Worm (Caenorhabditis elegans) whole organism, L2 larva: ENCODE data around the gene C05C12.1.
A peak's percentile ranks its signal among the peaks of the same experiment; 100 is the strongest.
"Not testable (repeated sequence)": the region's sequence is repeated elsewhere in the genome, so short reads cannot be mapped to it uniquely, and the experiment has no call there.

Experiments
- Y55F3AM.14 ChIP-seq: fragments of 200-800 bp; sonication (Bioruptor generic); optimal IDR thresholded peaks from 2 replicates; lab custom pipeline; 2018; ENCODE audit warnings: mild to moderate bottlenecking, missing genetic modification characterization, missing compliant biosample characterization
- ZK546.5 ChIP-seq: sonication (generic microtip); optimal IDR thresholded peaks from 2 replicates; lab custom pipeline; 2017; ENCODE audit warnings: missing biosample characterization, missing genetic modification characterization
- alr-1 ChIP-seq: fragments of 150-350 bp; optimal IDR thresholded peaks from 2 replicates; lab custom pipeline; 2014; ENCODE audit warnings: missing biosample characterization, missing genetic modification characterization
- aly-2 ChIP-seq: fragments of 150-350 bp; optimal IDR thresholded peaks from 2 replicates; lab custom pipeline; 2014; ENCODE audit warnings: missing biosample characterization, missing genetic modification characterization
- blmp-1 ChIP-seq: sonication (generic microtip); optimal IDR thresholded peaks from 2 replicates; lab custom pipeline; 2017; ENCODE audit warnings: missing genetic modification characterization, mild to moderate bottlenecking, missing compliant biosample characterization, antibody characterized with exemption, moderate library complexity; ENCODE audit not compliant: insufficient read depth
- ceh-16 ChIP-seq: fragments of 150-350 bp; optimal IDR thresholded peaks from 2 replicates; lab custom pipeline; 2014; ENCODE audit warnings: missing biosample characterization, missing genetic modification characterization
- ceh-82 ChIP-seq: fragments of 150-350 bp; optimal IDR thresholded peaks from 2 replicates; lab custom pipeline; 2014; ENCODE audit warnings: missing biosample characterization, missing genetic modification characterization
- egl-27 ChIP-seq: sonication (generic microtip); optimal IDR thresholded peaks from 3 replicates; lab custom pipeline; 2017; ENCODE audit warnings: missing biosample characterization, missing genetic modification reagents, missing genetic modification characterization
- elt-1 ChIP-seq: fragments of 150-350 bp; optimal IDR thresholded peaks from 2 replicates; lab custom pipeline; 2014; ENCODE audit warnings: missing biosample characterization, missing genetic modification characterization
- elt-3 ChIP-seq: sonication (generic microtip); optimal IDR thresholded peaks from 2 replicates; lab custom pipeline; 2017; ENCODE audit warnings: missing biosample characterization, missing genetic modification characterization
- fos-1 ChIP-seq: fragments of 150-350 bp; optimal IDR thresholded peaks from 2 replicates; lab custom pipeline; 2014; ENCODE audit warnings: missing biosample characterization, missing genetic modification characterization
- lin-11 ChIP-seq: fragments of 150-350 bp; sonication (generic microtip); optimal IDR thresholded peaks from 2 replicates; lab custom pipeline; 2014; ENCODE audit warnings: missing biosample characterization, missing genetic modification characterization, inconsistent platforms, mixed read lengths
- lin-13 ChIP-seq: fragments of 150-350 bp; optimal IDR thresholded peaks from 2 replicates; lab custom pipeline; 2014; ENCODE audit warnings: missing biosample characterization, missing genetic modification reagents, missing genetic modification characterization
- lin-39 ChIP-seq: fragments of 150-350 bp; optimal IDR thresholded peaks from 2 replicates; lab custom pipeline; 2014; ENCODE audit warnings: missing biosample characterization, missing genetic modification reagents, missing genetic modification characterization
- lsy-2 ChIP-seq, 2 experiments: fragments of 150-350 bp in 1 of 2; sonication (generic microtip) in 1 of 2; optimal IDR thresholded peaks; 2 replicates each; lab custom pipeline; 2014 to 2017; ENCODE audit warnings: missing biosample characterization in 2 of 2, missing genetic modification characterization in 2 of 2
- mab-5 ChIP-seq: fragments of 150-350 bp; optimal IDR thresholded peaks from 2 replicates; lab custom pipeline; 2014; ENCODE audit warnings: missing biosample characterization, missing genetic modification characterization
- mbf-1 ChIP-seq: sonication (generic microtip); optimal IDR thresholded peaks from 2 replicates; lab custom pipeline; 2017; ENCODE audit warnings: missing biosample characterization, missing genetic modification characterization
- mdl-1 ChIP-seq, 2 experiments: fragments of 150-350 bp in 1 of 2; sonication (generic microtip) in 1 of 2; optimal IDR thresholded peaks; 2 replicates each; lab custom pipeline; 2017; ENCODE audit warnings: missing biosample characterization in 2 of 2, missing genetic modification characterization in 2 of 2
- nhr-12 ChIP-seq: fragments of 150-350 bp; optimal IDR thresholded peaks from 2 replicates; lab custom pipeline; 2014; ENCODE audit warnings: missing biosample characterization, missing genetic modification characterization
- nhr-129 ChIP-seq: fragments of 150-350 bp; optimal IDR thresholded peaks from 2 replicates; lab custom pipeline; 2014; ENCODE audit warnings: missing biosample characterization, missing genetic modification characterization
- nhr-237 ChIP-seq: fragments of 150-350 bp; optimal IDR thresholded peaks from 2 replicates; lab custom pipeline; 2014; ENCODE audit warnings: missing biosample characterization, missing genetic modification characterization
- nhr-25 ChIP-seq: fragments of 150-350 bp; sonication (generic microtip); optimal IDR thresholded peaks from 3 replicates; lab custom pipeline; 2014; ENCODE audit warnings: missing biosample characterization, missing genetic modification characterization
- nhr-77 ChIP-seq: fragments of 150-350 bp; optimal IDR thresholded peaks from 2 replicates; lab custom pipeline; 2014; ENCODE audit warnings: missing biosample characterization, missing genetic modification characterization
- sma-9 ChIP-seq, 2 experiments: fragments of 150-350 bp in 1 of 2; sonication (generic microtip) in 1 of 2; optimal IDR thresholded peaks; 2 replicates each; lab custom pipeline; 2014 to 2016; ENCODE audit warnings: missing genetic modification characterization in 2 of 2, mild to moderate bottlenecking in 1 of 2, missing biosample characterization in 1 of 2, missing compliant biosample characterization in 1 of 2, missing genetic modification reagents in 1 of 2, moderate library complexity in 1 of 2
- unc-55 ChIP-seq: fragments of 150-350 bp; sonication (generic microtip); optimal IDR thresholded peaks from 3 replicates; lab custom pipeline; 2014; ENCODE audit warnings: missing biosample characterization, missing genetic modification reagents, missing genetic modification characterization
- unc-62 ChIP-seq: fragments of 150-350 bp; optimal IDR thresholded peaks from 2 replicates; lab custom pipeline; 2014; ENCODE audit warnings: missing biosample characterization, missing genetic modification reagents, missing genetic modification characterization
- ztf-11 ChIP-seq: sonication (generic microtip); optimal IDR thresholded peaks from 2 replicates; lab custom pipeline; 2017; ENCODE audit warnings: missing biosample characterization, missing genetic modification characterization

Gene C05C12.1

ce11 chrIV:11248031-11248631, 5.7 kb upstream of the C05C12.1 start, which contains the start of gene C05C12.4:
Gene C05C12.4 (minus strand): TSS chrIV:11248081.
- TF ChIP-seq sma-9 (GFP tag; optimal IDR thresholded peaks at IDR 0.05; lab: Kevin White, UChicago) (no peak), sma-9 (tag; optimal IDR thresholded peaks at IDR 0.05; lab: Kevin White, UChicago) (no peak), fos-1 (tag; lab: Kevin White, UChicago) (peak; percentile 76)
- TF ChIP-seq, all 48 proteins: peak for 1

ce11 chrIV:11257476-11257875, 3.7 kb downstream of the C05C12.1 start:
- no peak for TF ChIP-seq elt-3
- no peak for TF ChIP-seq alr-1
- TF ChIP-seq sma-9 (GFP tag; optimal IDR thresholded peaks at IDR 0.05; lab: Kevin White, UChicago): peak; percentile 49
- no peak for TF ChIP-seq sma-9 (tag; optimal IDR thresholded peaks at IDR 0.05; lab: Kevin White, UChicago)
- TF ChIP-seq fos-1 (tag; lab: Kevin White, UChicago): peak; percentile 96
- no peak for TF ChIP-seq nhr-237 (tag; lab: Kevin White, UChicago)
- no peak for TF ChIP-seq egl-27 (tag; lab: Kevin White, UChicago)
- TF ChIP-seq lin-11: no peak
- no peak for TF ChIP-seq ZK546.5 (tag; lab: Kevin White, UChicago)
- TF ChIP-seq blmp-1 (tag; lab: Kevin White, UChicago): no peak
- no peak for TF ChIP-seq unc-62 (GFP tag; lab: Kevin White, UChicago)
- no peak for TF ChIP-seq ceh-82 (tag; lab: Kevin White, UChicago)
- TF ChIP-seq aly-2: no peak
- TF ChIP-seq nhr-77 (tag; lab: Kevin White, UChicago): no peak
- TF ChIP-seq mab-5 (tag; lab: Kevin White, UChicago): no peak
- no peak for TF ChIP-seq unc-55 (GFP tag; lab: Kevin White, UChicago)
- no peak for TF ChIP-seq nhr-12 (tag; lab: Kevin White, UChicago)
- no peak for TF ChIP-seq ceh-16

ce11 chrIV:11259485-11259972, 5.7 kb downstream of the C05C12.1 start, which contains the start of gene gtl-1:
Gene gtl-1 (minus strand): TSS chrIV:11259535.
- TF ChIP-seq fos-1 (tag; lab: Kevin White, UChicago): peak; percentile 89
- no peak for TF ChIP-seq lin-13 (GFP tag; lab: Kevin White, UChicago)
- TF ChIP-seq, all 48 proteins: peak for 1

- TF ChIP-seq lsy-2 (tag; optimal IDR thresholded peaks at IDR 0.05; lab: Kevin White, UChicago): no peak
- TF ChIP-seq ztf-11 (tag; lab: Kevin White, UChicago): no peak
- no peak for TF ChIP-seq fos-1 (tag; lab: Kevin White, UChicago)
- TF ChIP-seq sma-9 (GFP tag; optimal IDR thresholded peaks at IDR 0.05; lab: Kevin White, UChicago): no peak
- TF ChIP-seq sma-9 (tag; optimal IDR thresholded peaks at IDR 0.05; lab: Kevin White, UChicago): no peak
- TF ChIP-seq mbf-1 (tag; lab: Kevin White, UChicago): no peak
Observed at ce11 chrIV:11260544-11261227, 6.9 kb downstream of the C05C12.1 start, which contains the start of gene C05C12.5. Gene C05C12.5 (minus strand): TSS chrIV:11261185.

ce11 chrIV:11261535-11261934, 7.7 kb downstream of the C05C12.1 start, which contains the start of gene F54D1.1:
Gene F54D1.1 (plus strand): TSS chrIV:11261835.
- TF ChIP-seq elt-1 (tag; lab: Kevin White, UChicago) (no peak), lin-39 (tag; lab: Kevin White, UChicago) (no peak), elt-3 (no peak), mdl-1 (tag; optimal IDR thresholded peaks at IDR 0.05; lab: Kevin White, UChicago) (no peak), Y55F3AM.14 (GFP tag; lab: Kevin White, UChicago) (no peak), lin-11 (no peak), nhr-129 (no peak), mab-5 (tag; lab: Kevin White, UChicago) (no peak)

- TF ChIP-seq sma-9 (GFP tag; optimal IDR thresholded peaks at IDR 0.05; lab: Kevin White, UChicago); sma-9 (tag; optimal IDR thresholded peaks at IDR 0.05; lab: Kevin White, UChicago); elt-3; nhr-25 (tag; lab: Kevin White, UChicago): not testable (repeated sequence)
Observed at ce11 chrIV:11263101-11263500, 9.3 kb downstream of the C05C12.1 start, which contains the start of gene col-126. Gene col-126 (plus strand): TSS chrIV:11263401.
